Worm (Caenorhabditis elegans) whole organism, late embryonic: Measurements from ENCODE around the gene Y6G8.14.

ENCODE experiments used
- Y22D7AL.16 ChIP-seq: sonication (generic microtip); optimal IDR thresholded peaks from 2 replicates; lab custom pipeline; 2016; ENCODE audit warnings: missing genetic modification characterization, missing compliant biosample characterization
- ama-1 ChIP-seq: fragments of 150-350 bp; optimal IDR thresholded peaks from 2 replicates; lab custom pipeline; 2014
- lin-11 ChIP-seq: fragments of 200-800 bp; sonication (Bioruptor generic); optimal IDR thresholded peaks from 2 replicates; lab custom pipeline; 2018; ENCODE audit warnings: mild to moderate bottlenecking, missing genetic modification characterization, missing compliant biosample characterization
- madf-2 ChIP-seq: sonication (generic microtip); optimal IDR thresholded peaks from 2 replicates; lab custom pipeline; 2017; ENCODE audit warnings: missing genetic modification characterization, missing compliant biosample characterization
- nfya-1 ChIP-seq: sonication (generic microtip); optimal IDR thresholded peaks from 2 replicates; lab custom pipeline; 2017; ENCODE audit warnings: missing genetic modification characterization, mild to moderate bottlenecking, missing compliant biosample characterization, antibody characterized with exemption, moderate library complexity
- pha-4 ChIP-seq: fragments of 150-350 bp; optimal IDR thresholded peaks from 2 replicates; lab custom pipeline; 2018; ENCODE audit warnings: missing biosample characterization, missing genetic modification reagents, missing genetic modification characterization
- sox-4 ChIP-seq: sonication (generic microtip); optimal IDR thresholded peaks from 2 replicates; lab custom pipeline; 2017; ENCODE audit warnings: mild to moderate bottlenecking, missing genetic modification characterization, inconsistent platforms, missing compliant biosample characterization
- tbx-2 ChIP-seq: sonication (generic microtip); optimal IDR thresholded peaks from 2 replicates; lab custom pipeline; 2016; ENCODE audit warnings: missing genetic modification characterization, missing compliant biosample characterization

DNA sequence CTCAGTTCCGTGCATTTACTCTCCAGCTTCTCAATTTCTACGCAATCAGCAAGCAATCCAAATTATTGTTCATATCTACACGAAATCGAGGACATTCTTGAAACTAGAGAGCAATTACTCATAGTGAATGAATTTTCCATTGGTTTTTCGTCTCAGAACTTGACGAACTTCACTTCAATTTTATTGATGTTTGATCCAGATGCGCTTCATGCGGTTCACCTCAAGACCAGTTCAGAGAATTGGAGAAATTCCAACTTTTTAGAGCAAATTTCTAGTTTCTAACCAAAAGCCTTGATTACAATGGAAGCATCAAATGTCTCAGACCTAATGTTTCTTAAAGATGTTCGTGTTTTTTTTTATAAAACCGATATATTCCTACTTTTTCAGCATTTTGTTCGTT is 6.1 kb upstream of the Y6G8.14 start, which contains the start of gene Y6G8.8:
- TF ChIP-seq madf-2 (tag; lab: Kevin White, UChicago) (no peak), pha-4 (tag; lab: Kevin White, UChicago) (no peak), lin-11 (tag; lab: Kevin White, UChicago) (no peak), sox-4 (tag; lab: Kevin White, UChicago) (no peak), nfya-1 (tag; lab: Kevin White, UChicago) (no peak), tbx-2 (tag; lab: Kevin White, UChicago) (no peak), ama-1 (lab: Kevin White, UChicago) (no peak), Y22D7AL.16 (tag; lab: Kevin White, UChicago) (no peak)
